Fruit fly (Drosophila melanogaster): ENCODE results near the gene CG17928.
A peak's percentile ranks its signal among the peaks of the same experiment; 100 is the strongest.

CG17928 gene

DNA sequence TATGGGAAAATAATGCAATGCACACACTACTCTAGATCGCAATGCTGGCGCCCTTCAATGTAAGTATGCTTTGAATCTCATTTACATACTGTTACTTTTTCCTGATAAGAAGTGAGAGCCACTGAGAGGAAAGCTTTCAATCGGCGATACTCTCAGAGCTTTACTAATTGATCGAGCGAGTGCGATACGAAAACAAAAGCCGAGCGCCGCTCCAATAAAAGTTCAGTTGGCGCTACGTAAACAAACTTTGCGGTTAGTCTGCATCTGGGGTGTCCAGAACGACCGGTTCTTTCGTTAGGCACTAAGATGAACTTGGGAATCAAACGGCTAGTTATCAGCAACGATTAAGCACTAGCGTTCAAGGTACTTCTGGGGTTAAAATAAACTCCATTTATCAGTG lies at the start of gene CG17928:
Gene CG17928 (plus strand): TSS at position 224 of the 400 bp plus-strand sequence.
- no peak for TF ChIP-seq CG6276 (GFP tag; optimal IDR thresholded peaks at IDR 0.05)
- no peak for TF ChIP-seq Gug (GFP tag; IDR thresholded peaks at IDR 0.05)
- TF ChIP-seq CG8319 (GFP tag; optimal IDR thresholded peaks at IDR 0.05) = no peak
- no peak for TF ChIP-seq CG8632 (GFP tag; optimal IDR thresholded peaks at IDR 0.05)
- TF ChIP-seq CG16779 (tag; optimal IDR thresholded peaks at IDR 0.05) = no peak
- TF ChIP-seq CG3032 (tag; optimal IDR thresholded peaks at IDR 0.05) = no peak
- TF ChIP-seq fkh (GFP tag; optimal IDR thresholded peaks at IDR 0.05) = peak; percentile 16
- TF ChIP-seq vri (GFP tag; optimal IDR thresholded peaks at IDR 0.05) = no peak
- TF ChIP-seq fd85E (GFP tag; optimal IDR thresholded peaks at IDR 0.05) = no peak

DNA sequence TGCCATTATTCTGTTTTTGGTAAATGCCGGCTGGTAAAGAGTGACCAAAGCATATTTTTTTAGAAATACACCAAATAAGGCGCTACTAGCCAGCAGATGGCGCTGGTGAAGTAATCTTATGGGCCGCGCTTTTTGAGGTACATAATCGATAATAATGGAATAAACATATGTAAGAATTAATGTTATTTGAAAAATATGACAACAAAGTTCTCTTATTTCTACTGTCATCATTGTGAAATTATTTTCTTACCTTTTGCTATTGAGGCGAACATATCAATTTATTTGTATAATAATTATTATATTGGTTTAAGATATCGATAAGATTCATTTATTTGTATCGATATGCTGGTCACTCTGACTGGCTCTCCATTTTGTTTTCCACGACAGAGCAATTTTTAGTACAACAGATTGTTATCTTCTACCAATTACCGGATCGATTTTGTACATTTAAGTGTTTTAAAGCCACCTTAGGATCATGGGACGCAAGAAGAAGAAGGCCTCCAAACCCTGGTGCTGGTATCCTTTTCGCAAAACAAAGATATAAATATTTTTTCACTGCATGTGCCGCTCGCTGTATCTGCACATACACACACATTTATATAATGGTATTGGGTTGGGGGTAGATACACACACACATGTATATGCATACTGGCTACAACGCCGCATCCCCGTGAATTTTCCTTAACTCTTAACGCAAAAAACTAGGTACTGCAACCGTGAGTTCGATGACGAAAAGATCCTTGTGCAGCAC lies 48.1 kb upstream of the CG17928 start, which contains the start of the genes LSm7 and BuGZ:
Gene LSm7 (minus strand): TSS at position 46 of the 751 bp plus-strand sequence.
Gene BuGZ (plus strand): TSS at position 351 of the 751 bp plus-strand sequence.
- TF ChIP-seq Ets21C (GFP tag; optimal IDR thresholded peaks at IDR 0.05) = no peak
- TF ChIP-seq CG31627 (GFP tag; optimal IDR thresholded peaks at IDR 0.05) = peak; percentile 30
- peak; percentile 7 for TF ChIP-seq esn (GFP tag; optimal IDR thresholded peaks at IDR 0.05)
- peak; percentile 35 for TF ChIP-seq lz (GFP tag; optimal IDR thresholded peaks at IDR 0.05)
- no peak for TF ChIP-seq Met (GFP tag; optimal IDR thresholded peaks at IDR 0.05)

DNA sequence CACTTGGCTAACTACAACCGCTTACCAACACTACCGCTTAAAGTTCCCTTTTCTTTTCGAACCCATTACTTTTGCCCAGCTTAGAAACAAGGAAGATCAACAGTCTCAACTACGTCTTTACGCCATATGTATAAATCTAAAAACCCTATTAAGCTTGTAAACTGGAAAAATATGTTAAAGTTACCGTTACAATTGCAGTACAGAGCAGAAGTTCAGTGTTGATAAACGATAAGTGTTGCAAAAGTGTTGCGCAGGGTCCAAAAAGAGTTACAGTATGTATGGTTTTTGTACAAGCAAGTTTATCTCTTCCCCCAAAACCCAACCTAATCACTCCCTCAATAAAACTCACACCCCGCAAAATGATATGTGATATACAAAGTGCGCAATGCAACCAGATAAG lies 44.2 kb upstream of the CG17928 start:
- no peak for TF ChIP-seq Sox102F (GFP tag; optimal IDR thresholded peaks at IDR 0.05)

DNA sequence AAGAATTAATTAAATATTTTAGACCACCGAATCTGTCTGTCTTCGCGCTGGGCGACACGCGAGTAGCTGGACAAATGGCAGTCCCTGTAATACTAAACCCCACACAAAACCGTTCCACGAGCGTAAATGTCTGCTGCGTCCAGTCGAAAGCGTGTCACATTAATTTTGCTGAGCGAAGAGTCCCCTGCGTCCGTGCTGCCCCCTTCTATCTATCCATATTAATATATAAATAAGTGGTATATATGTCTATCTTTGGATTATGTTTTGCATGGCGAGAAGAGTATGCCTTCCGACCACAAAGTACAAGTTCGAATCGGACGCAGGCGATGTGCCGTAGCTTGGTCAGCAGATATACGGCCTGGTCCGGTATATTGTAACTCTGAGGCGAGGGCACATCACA lies 39.0 kb upstream of the CG17928 start:
- TF ChIP-seq Sox102F (GFP tag; optimal IDR thresholded peaks at IDR 0.05) (no peak), CG4318 (GFP tag; optimal IDR thresholded peaks at IDR 0.05) (no peak), Sox15 (GFP tag; optimal IDR thresholded peaks at IDR 0.05) (no peak)

DNA sequence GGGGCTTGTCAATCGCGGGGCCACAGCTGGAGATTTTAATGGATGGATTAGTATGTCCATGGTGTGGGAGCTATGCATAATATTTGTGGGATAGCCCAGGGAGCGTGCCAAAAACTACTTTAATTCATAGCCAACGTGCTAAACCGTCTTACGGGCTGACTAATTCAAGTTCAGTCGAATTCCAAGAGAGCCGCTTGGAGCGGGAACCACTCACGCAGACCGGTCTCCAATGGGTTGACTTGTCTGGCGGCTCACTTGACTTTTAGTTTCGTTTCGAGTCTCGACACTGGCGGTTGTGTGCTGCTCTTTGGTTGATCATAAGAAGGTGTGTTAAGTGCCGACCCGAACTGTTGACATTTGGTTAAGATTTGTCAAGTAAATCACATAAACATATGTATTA lies 37.3 kb upstream of the CG17928 start, which contains the start of gene yellow-b:
Gene yellow-b (plus strand): TSS at position 263 of the 400 bp plus-strand sequence.
- TF ChIP-seq Met (GFP tag; optimal IDR thresholded peaks at IDR 0.05) = no peak
- no peak for TF ChIP-seq Hr4 (GFP tag; optimal IDR thresholded peaks at IDR 0.05)
- TF ChIP-seq CG3919 (GFP tag; optimal IDR thresholded peaks at IDR 0.05) = no peak
- no peak for TF ChIP-seq Ets21C (GFP tag; optimal IDR thresholded peaks at IDR 0.05)
- TF ChIP-seq CG9139 (GFP tag; optimal IDR thresholded peaks at IDR 0.05) = no peak
- TF ChIP-seq CG7368 (GFP tag; optimal IDR thresholded peaks at IDR 0.05) = no peak
- TF ChIP-seq CG15336 (GFP tag; IDR thresholded peaks at IDR 0.05) = peak; percentile 28; the same call in 1 of the 2 replicates

DNA sequence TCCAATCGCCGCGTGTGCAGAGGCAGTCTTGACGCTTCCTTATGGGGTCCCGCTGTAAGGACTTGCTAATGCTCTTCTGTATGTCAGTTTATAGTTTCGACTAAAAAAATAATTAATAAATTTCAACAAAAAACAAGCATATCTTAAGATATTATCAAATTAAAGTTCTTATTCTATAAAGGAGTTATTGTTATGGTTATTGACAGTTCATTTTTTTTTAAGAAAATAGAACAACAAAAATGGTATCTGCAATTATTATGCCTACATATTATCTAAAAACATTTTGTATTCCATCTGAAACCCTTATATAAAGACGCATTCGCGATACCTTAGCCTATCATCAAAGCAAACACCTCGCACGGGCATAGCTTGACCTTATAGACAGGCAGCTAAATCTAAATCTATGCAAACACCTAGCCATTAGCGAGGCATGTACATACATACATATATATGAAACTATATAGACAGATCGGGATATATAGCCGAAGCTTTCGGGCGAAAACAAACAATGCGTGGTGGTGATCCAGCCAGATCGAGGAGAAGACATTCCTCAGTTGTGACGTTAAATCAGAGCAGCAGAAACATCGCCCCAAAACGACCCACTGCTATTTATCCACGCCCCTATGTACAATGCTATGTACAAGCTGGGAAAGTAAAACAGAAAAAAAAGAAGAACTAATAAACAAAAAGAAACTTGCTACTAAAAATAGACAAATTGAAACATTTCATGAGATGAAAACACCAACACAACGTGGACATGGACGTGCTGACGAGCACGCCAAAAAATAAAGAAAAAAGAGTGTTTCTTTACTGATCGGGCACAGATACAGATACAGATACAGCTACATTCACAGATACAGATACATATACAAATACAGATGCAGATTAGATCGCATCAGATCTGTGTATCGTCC lies 30.6 kb upstream of the CG17928 start, which contains the start of gene ppk17:
Gene ppk17 (minus strand): TSS at position 51 of the 914 bp plus-strand sequence.
- TF ChIP-seq Hr4 (GFP tag; optimal IDR thresholded peaks at IDR 0.05) = no peak
- no peak for TF ChIP-seq Met (GFP tag; optimal IDR thresholded peaks at IDR 0.05)
- peak; percentile 58 for TF ChIP-seq CG15336 (GFP tag; IDR thresholded peaks at IDR 0.05)
- TF ChIP-seq CG6854 (GFP tag; optimal IDR thresholded peaks at IDR 0.05) = no peak
- no peak for TF ChIP-seq Sox15 (GFP tag; optimal IDR thresholded peaks at IDR 0.05)
- TF ChIP-seq Ets21C (GFP tag; optimal IDR thresholded peaks at IDR 0.05) = no peak
- no peak for TF ChIP-seq CG32006 (GFP tag; optimal IDR thresholded peaks at IDR 0.05)
- no peak for TF ChIP-seq Hr38 (GFP tag; optimal IDR thresholded peaks at IDR 0.05)
- no peak for TF ChIP-seq CG16779 (tag; optimal IDR thresholded peaks at IDR 0.05)
- no peak for TF ChIP-seq CG31627 (GFP tag; optimal IDR thresholded peaks at IDR 0.05)
- no peak for TF ChIP-seq CG8319 (GFP tag; optimal IDR thresholded peaks at IDR 0.05)
- no peak for TF ChIP-seq pdm3 (GFP tag; optimal IDR thresholded peaks at IDR 0.05)
- TF ChIP-seq fkh (GFP tag; optimal IDR thresholded peaks at IDR 0.05) = no peak
- peak; percentile 56 for TF ChIP-seq CG6276 (GFP tag; optimal IDR thresholded peaks at IDR 0.05)
- no peak for TF ChIP-seq spab (GFP tag; optimal IDR thresholded peaks at IDR 0.05)
- TF ChIP-seq CG11294 (GFP tag; IDR thresholded peaks at IDR 0.05) = no peak
- peak; percentile 48; the same call in 1 of the 3 replicates for TF ChIP-seq CG6163 (GFP tag; IDR thresholded peaks at IDR 0.05)
- TF ChIP-seq CG8119 (GFP tag; IDR thresholded peaks at IDR 0.05) = peak; percentile 55
- no peak for TF ChIP-seq CG10669 (GFP tag; optimal IDR thresholded peaks at IDR 0.05)
- TF ChIP-seq Gug (GFP tag; IDR thresholded peaks at IDR 0.05) = 0 out of 2 replicates have a peak, but pooled peaks have one; percentile 19
- TF ChIP-seq dac (GFP tag; optimal IDR thresholded peaks at IDR 0.05) = no peak
- TF ChIP-seq CG34406 (GFP tag; optimal IDR thresholded peaks at IDR 0.05) = no peak
- TF ChIP-seq eg (GFP tag; IDR thresholded peaks at IDR 0.05) = peak; percentile 75; the same call in 2 of the 3 replicates
- TF ChIP-seq cyc (GFP tag; optimal IDR thresholded peaks at IDR 0.05) = no peak
